Worm (Caenorhabditis elegans): Measurements from ENCODE around the gene K12H6.9.

DNA sequence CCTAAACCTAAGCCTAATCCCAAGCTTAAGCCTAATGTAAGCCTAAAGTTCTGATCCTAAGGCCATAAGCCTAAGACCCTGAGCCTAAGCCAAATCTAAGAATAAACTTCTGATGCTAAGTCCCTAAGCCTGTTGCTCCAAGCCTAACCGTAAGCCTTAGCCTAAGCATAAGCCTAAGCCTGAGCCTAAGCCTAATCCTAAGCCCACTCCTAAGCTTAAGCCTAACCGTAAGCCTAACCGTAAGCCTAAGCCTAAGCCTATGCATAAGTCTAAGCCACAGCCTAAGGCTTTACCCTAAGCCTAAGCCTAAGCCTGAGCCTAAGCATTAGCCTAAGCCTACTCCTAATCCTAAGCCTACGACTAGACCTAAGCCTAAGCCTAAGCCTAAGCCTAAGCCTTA lies 35.1 kb downstream of the K12H6.9 start:
- TF ChIP-seq aptf-2 (GFP tag; conservative IDR thresholded peaks at IDR 0.05), result no peak
- no peak for TF ChIP-seq F49E8.2 (tag; optimal IDR thresholded peaks at IDR 0.05; ENCODE audit: insufficient read depth)
- TF ChIP-seq ztf-3 (GFP tag; optimal IDR thresholded peaks at IDR 0.05), result no peak
- TF ChIP-seq sdz-38 (tag; optimal IDR thresholded peaks at IDR 0.05), result no peak
- no peak for TF ChIP-seq somi-1 (GFP tag; optimal IDR thresholded peaks at IDR 0.05)
- no peak for TF ChIP-seq unc-130 (GFP tag; optimal IDR thresholded peaks at IDR 0.05)
- TF ChIP-seq nhr-120 (GFP tag; IDR thresholded peaks at IDR 0.05), result no peak
